Worm (Caenorhabditis elegans): Measurements from ENCODE around the gene lin-22.

DNA sequence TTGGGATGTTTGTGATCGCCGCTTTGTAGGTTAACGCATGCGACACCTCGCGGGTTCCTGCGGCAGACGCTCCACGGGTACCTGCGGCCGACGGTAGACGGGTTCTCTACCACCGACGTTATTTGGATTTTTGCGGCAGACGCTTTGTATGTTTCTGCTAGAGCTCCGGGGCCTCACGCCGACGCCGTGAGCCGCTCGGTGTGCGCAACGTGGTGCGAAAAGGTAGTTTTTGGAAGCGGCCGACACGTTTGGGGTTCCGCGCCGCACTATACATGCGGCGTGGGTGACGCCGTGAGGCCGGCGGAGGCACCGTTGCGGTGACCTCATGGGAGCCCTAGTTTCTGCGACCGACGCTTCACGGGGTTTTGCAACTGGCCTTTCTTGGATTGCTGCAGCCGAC lies 48.5 kb upstream of the lin-22 start:
- TF ChIP-seq Y22D7AL.16 (tag; optimal IDR thresholded peaks at IDR 0.05): no peak
- no peak for TF ChIP-seq F13H6.1 (tag; optimal IDR thresholded peaks at IDR 0.05)
- TF ChIP-seq fax-1 (tag; optimal IDR thresholded peaks at IDR 0.05): no peak
- no peak for TF ChIP-seq nhr-11 (tag; optimal IDR thresholded peaks at IDR 0.05)
- TF ChIP-seq ceh-22 (tag; optimal IDR thresholded peaks at IDR 0.05): no peak
- no peak for TF ChIP-seq unc-86 (tag; optimal IDR thresholded peaks at IDR 0.05)
- no peak for TF ChIP-seq dmd-4 (tag; optimal IDR thresholded peaks at IDR 0.05; ENCODE audit: borderline replicate concordance)
- no peak for TF ChIP-seq T23F11.4 (GFP tag; optimal IDR thresholded peaks at IDR 0.05)
- TF ChIP-seq ama-1 (optimal IDR thresholded peaks at IDR 0.05): no peak
- TF ChIP-seq sox-2 (GFP tag; IDR thresholded peaks at IDR 0.05): no peak
- TF ChIP-seq npax-4 (tag; optimal IDR thresholded peaks at IDR 0.05): no peak
- TF ChIP-seq ztf-16 (tag; optimal IDR thresholded peaks at IDR 0.05): no peak

All from whole organism, late embryonic.